Fruit fly (Drosophila melanogaster) whole organism, embryonic: ENCODE data around the gene Gpdh1.

Experiments used
- Asciz ChIP-seq: fragments of 200-800 bp; sonication (Bioruptor generic); optimal IDR thresholded peaks from 2 replicates; lab custom pipeline; 2017; ENCODE audit warnings: missing biosample characterization, mild to moderate bottlenecking, missing genetic modification characterization, missing genetic modification reagents
- Atf3 ChIP-seq: fragments of 200-800 bp; sonication (Bioruptor generic); optimal IDR thresholded peaks from 3 replicates; lab custom pipeline; 2016; ENCODE audit warnings: missing biosample characterization, missing genetic modification characterization
- CG10366 ChIP-seq: fragments of 200-800 bp; sonication (Bioruptor generic); IDR thresholded peaks from 2 replicates; pipeline ENCODE4 v1.3.6; 2022; ENCODE audit warnings: missing biosample characterization, missing genetic modification characterization
- CG11695 ChIP-seq: fragments of 200-800 bp; sonication (Bioruptor generic); IDR thresholded peaks from 3 replicates; pipeline ENCODE4 v1.3.6; 2022; ENCODE audit warnings: missing biosample characterization, missing genetic modification characterization
- CG12071 ChIP-seq: fragments of 200-800 bp; sonication (Bioruptor generic); optimal IDR thresholded peaks from 3 replicates; lab custom pipeline; 2018; ENCODE audit warnings: missing biosample characterization, mild to moderate bottlenecking, missing genetic modification characterization
- CG15269 ChIP-seq: fragments of 200-800 bp; sonication (Bioruptor generic); optimal IDR thresholded peaks from 2 replicates; lab custom pipeline; 2018; ENCODE audit warnings: missing biosample characterization, mild to moderate bottlenecking, missing genetic modification characterization, moderate library complexity
- CG15479 ChIP-seq: fragments of 200-800 bp; sonication (Bioruptor generic); optimal IDR thresholded peaks from 3 replicates; lab custom pipeline; 2019; ENCODE audit warnings: missing biosample characterization, mild to moderate bottlenecking, missing genetic modification characterization, moderate library complexity
- CG17186 ChIP-seq: fragments of 200-800 bp; sonication (Bioruptor generic); optimal IDR thresholded peaks from 3 replicates; lab custom pipeline; 2017; ENCODE audit warnings: missing biosample characterization, missing genetic modification reagents, missing genetic modification characterization
- CG17802 ChIP-seq: fragments of 200-800 bp; sonication (Bioruptor generic); optimal IDR thresholded peaks from 2 replicates; lab custom pipeline; 2018; ENCODE audit warnings: missing biosample characterization, mild to moderate bottlenecking, missing genetic modification characterization, moderate library complexity
- CG18011 ChIP-seq: fragments of 200-800 bp; sonication (Bioruptor generic); optimal IDR thresholded peaks from 2 replicates; lab custom pipeline; 2017; ENCODE audit warnings: missing biosample characterization, missing genetic modification characterization, mild to moderate bottlenecking, moderate library complexity, missing genotype
- CG18476 ChIP-seq: fragments of 200-800 bp; sonication (Bioruptor generic); optimal IDR thresholded peaks from 2 replicates; lab custom pipeline; 2016; ENCODE audit warnings: missing biosample characterization, mild to moderate bottlenecking, missing genetic modification characterization
- CG2120 ChIP-seq: fragments of 200-800 bp; sonication (Bioruptor generic); optimal IDR thresholded peaks from 3 replicates; lab custom pipeline; 2016; ENCODE audit warnings: missing biosample characterization, missing genetic modification characterization
- CG2678 ChIP-seq: fragments of 200-800 bp; sonication (Bioruptor generic); optimal IDR thresholded peaks from 3 replicates; lab custom pipeline; 2019; ENCODE audit warnings: missing biosample characterization, mild to moderate bottlenecking, missing genetic modification characterization, moderate library complexity
- CG31365 ChIP-seq: fragments of 200-800 bp; sonication (Bioruptor generic); optimal IDR thresholded peaks from 2 replicates; lab custom pipeline; 2018; ENCODE audit warnings: missing biosample characterization, mild to moderate bottlenecking, missing genetic modification characterization
- CG31388 ChIP-seq: fragments of 200-800 bp; sonication (Bioruptor generic); optimal IDR thresholded peaks from 2 replicates; lab custom pipeline; 2016; ENCODE audit warnings: missing biosample characterization, missing genetic modification characterization
- CG33213 ChIP-seq: fragments of 200-800 bp; sonication (Bioruptor generic); optimal IDR thresholded peaks from 3 replicates; lab custom pipeline; 2016; ENCODE audit warnings: missing biosample characterization, missing genetic modification characterization
- CG34376 ChIP-seq: fragments of 200-800 bp; sonication (Bioruptor generic); optimal IDR thresholded peaks from 2 replicates; lab custom pipeline; 2018; ENCODE audit warnings: missing biosample characterization, mild to moderate bottlenecking, missing genetic modification characterization
- CG5180 ChIP-seq: fragments of 200-800 bp; sonication (Bioruptor generic); optimal IDR thresholded peaks from 3 replicates; lab custom pipeline; 2017; ENCODE audit warnings: missing biosample characterization, missing genetic modification characterization, mild to moderate bottlenecking, moderate library complexity, missing genetic modification reagents
- CG5245 ChIP-seq: fragments of 200-800 bp; sonication (Bioruptor generic); optimal IDR thresholded peaks from 3 replicates; lab custom pipeline; 2016; ENCODE audit warnings: missing biosample characterization, missing genetic modification characterization
- CG7839 ChIP-seq: fragments of 200-800 bp; sonication (Bioruptor generic); optimal IDR thresholded peaks from 3 replicates; lab custom pipeline; 2018; ENCODE audit warnings: missing biosample characterization, mild to moderate bottlenecking, missing genetic modification characterization, moderate library complexity
- CG8478 ChIP-seq: fragments of >200 bp; optimal IDR thresholded peaks from 2 replicates; lab custom pipeline; 2018
- CTCF ChIP-seq: fragments of 200-800 bp; sonication (Bioruptor generic); optimal IDR thresholded peaks from 2 replicates; lab custom pipeline; 2017; ENCODE audit warnings: missing biosample characterization, mild to moderate bottlenecking, missing genetic modification characterization, moderate library complexity
- Eip74EF ChIP-seq, 2 experiments: fragments of 200-800 bp in 1 of 2; fragments of >200 bp in 1 of 2; sonication (Bioruptor generic) in 1 of 2; optimal IDR thresholded peaks; 2 replicates each; lab custom pipeline; 2017 to 2019; ENCODE audit warnings: missing biosample characterization in 2 of 2, missing genetic modification characterization in 2 of 2, mild to moderate bottlenecking in 1 of 2, moderate library complexity in 1 of 2
- Ets65A ChIP-seq: fragments of 200-800 bp; sonication (Bioruptor generic); peaks from one replicate; lab custom pipeline; 2016; ENCODE audit warnings: missing biosample characterization, missing genetic modification characterization
- HLH3B ChIP-seq: fragments of 200-800 bp; sonication (Bioruptor generic); IDR thresholded peaks from 2 replicates; pipeline ENCODE4 v1.3.6; 2022; ENCODE audit warnings: missing biosample characterization, missing genetic modification characterization
- HmgD ChIP-seq: fragments of 200-800 bp; sonication (Bioruptor generic); optimal IDR thresholded peaks from 3 replicates; lab custom pipeline; 2016; ENCODE audit warnings: missing biosample characterization, missing genetic modification characterization
- Hr3 ChIP-seq: fragments of 200-800 bp; sonication (Bioruptor generic); optimal IDR thresholded peaks from 3 replicates; lab custom pipeline; 2016; ENCODE audit warnings: missing biosample characterization, missing genetic modification characterization
- MBD-R2 ChIP-seq: fragments of 200-800 bp; sonication (Bioruptor generic); IDR thresholded peaks from 2 replicates; pipeline ENCODE4 v1.3.6; 2022; ENCODE audit warnings: missing biosample characterization, missing genetic modification characterization
- Meics ChIP-seq: fragments of 200-800 bp; sonication (Bioruptor generic); optimal IDR thresholded peaks from 2 replicates; lab custom pipeline; 2017; ENCODE audit warnings: missing biosample characterization, mild to moderate bottlenecking, missing genetic modification characterization
- Poxn ChIP-seq: fragments of 200-800 bp; sonication (Bioruptor generic); IDR thresholded peaks from 2 replicates; pipeline ENCODE4 v1.3.6; 2022; ENCODE audit warnings: missing biosample characterization, missing genetic modification characterization
- Sry-β ChIP-seq: fragments of 200-800 bp; sonication (Bioruptor generic); optimal IDR thresholded peaks from 2 replicates; lab custom pipeline; 2018; ENCODE audit warnings: missing biosample characterization, mild to moderate bottlenecking, missing genetic modification characterization, moderate library complexity
- Sry-δ ChIP-seq: fragments of 200-800 bp; sonication (Bioruptor generic); optimal IDR thresholded peaks from 2 replicates; lab custom pipeline; 2016; ENCODE audit warnings: missing biosample characterization, missing genetic modification characterization
- Stat92E ChIP-seq, 3 experiments: fragments of >200 bp in 2 of 3; fragments of 200-800 bp in 1 of 3; sonication (Bioruptor generic) in 1 of 3; optimal IDR thresholded peaks; 2 replicates each; lab custom pipeline; 2017 to 2019; ENCODE audit warnings: missing biosample characterization in 3 of 3, missing genetic modification characterization in 3 of 3, mild to moderate bottlenecking in 1 of 3, moderate library complexity in 1 of 3
- Vsx1 ChIP-seq: fragments of 200-800 bp; sonication (Bioruptor generic); optimal IDR thresholded peaks from 2 replicates; lab custom pipeline; 2017; ENCODE audit warnings: missing biosample characterization, mild to moderate bottlenecking, missing genetic modification characterization, missing genetic modification reagents
- Xbp1 ChIP-seq: fragments of 200-800 bp; sonication (Bioruptor generic); optimal IDR thresholded peaks from 3 replicates; lab custom pipeline; 2016; ENCODE audit warnings: missing biosample characterization, mild to moderate bottlenecking, missing genetic modification characterization
- caup ChIP-seq: fragments of 200-800 bp; sonication (Bioruptor generic); optimal IDR thresholded peaks from 3 replicates; lab custom pipeline; 2017; ENCODE audit warnings: missing biosample characterization, mild to moderate bottlenecking, missing genetic modification characterization, moderate library complexity; ENCODE audit not compliant: severe bottlenecking
- crc ChIP-seq: fragments of 200-800 bp; sonication (Bioruptor generic); optimal IDR thresholded peaks from 2 replicates; lab custom pipeline; 2016; ENCODE audit warnings: missing biosample characterization, missing genetic modification characterization
- crol ChIP-seq: fragments of 200-800 bp; sonication (Bioruptor generic); IDR thresholded peaks from 2 replicates; pipeline ENCODE4 v1.3.6; 2022; ENCODE audit warnings: missing biosample characterization, missing genetic modification characterization
- emc ChIP-seq: fragments of 200-800 bp; sonication (Bioruptor generic); optimal IDR thresholded peaks from 2 replicates; lab custom pipeline; 2016; ENCODE audit warnings: missing biosample characterization, missing genetic modification characterization
- fd102C ChIP-seq: fragments of 200-800 bp; sonication (Bioruptor generic); optimal IDR thresholded peaks from 2 replicates; lab custom pipeline; 2018; ENCODE audit warnings: missing biosample characterization, mild to moderate bottlenecking, missing genetic modification characterization, moderate library complexity
- fu2 ChIP-seq: fragments of 200-800 bp; sonication (Bioruptor generic); optimal IDR thresholded peaks from 2 replicates; lab custom pipeline; 2016; ENCODE audit warnings: missing biosample characterization, missing genetic modification characterization
- gcm ChIP-seq: fragments of 200-800 bp; sonication (Bioruptor generic); optimal IDR thresholded peaks from 2 replicates; lab custom pipeline; 2019; ENCODE audit warnings: missing biosample characterization, mild to moderate bottlenecking, missing genetic modification characterization, moderate library complexity
- jumu ChIP-seq: fragments of 200-800 bp; sonication (Bioruptor generic); optimal IDR thresholded peaks from 3 replicates; lab custom pipeline; 2016; ENCODE audit warnings: missing biosample characterization, missing genetic modification characterization
- klu ChIP-seq: fragments of 200-800 bp; sonication (Bioruptor generic); IDR thresholded peaks from 2 replicates; pipeline ENCODE4 v1.3.6; 2022; ENCODE audit warnings: missing biosample characterization, missing genetic modification characterization
- lbe ChIP-seq: fragments of 200-800 bp; sonication (Bioruptor generic); optimal IDR thresholded peaks from 2 replicates; lab custom pipeline; 2016; ENCODE audit warnings: missing biosample characterization, mild to moderate bottlenecking, missing genetic modification characterization
- nom ChIP-seq: fragments of 200-800 bp; sonication (Bioruptor generic); optimal IDR thresholded peaks from 2 replicates; lab custom pipeline; 2017; ENCODE audit warnings: missing biosample characterization, missing genetic modification characterization, mild to moderate bottlenecking, moderate library complexity, missing genetic modification reagents
- ro ChIP-seq: fragments of 200-800 bp; sonication (Bioruptor generic); IDR thresholded peaks from 2 replicates; pipeline ENCODE4 v1.3.6; 2022; ENCODE audit warnings: missing biosample characterization, missing genetic modification characterization
- sens ChIP-seq: fragments of 200-800 bp; sonication (Bioruptor generic); peaks from one replicate; lab custom pipeline; 2016; ENCODE audit warnings: missing biosample characterization, missing genetic modification characterization
- unpg ChIP-seq: fragments of 200-800 bp; sonication (Bioruptor generic); optimal IDR thresholded peaks from 3 replicates; lab custom pipeline; 2018; ENCODE audit warnings: missing biosample characterization, mild to moderate bottlenecking, missing genetic modification characterization, moderate library complexity
- vfl ChIP-seq: fragments of 200-800 bp; sonication (Bioruptor generic); optimal IDR thresholded peaks from 2 replicates; lab custom pipeline; 2016; ENCODE audit warnings: missing biosample characterization, missing genetic modification characterization
- z ChIP-seq: fragments of 200-800 bp; sonication (Bioruptor generic); IDR thresholded peaks from 3 replicates; pipeline ENCODE4 v1.3.6; 2022; ENCODE audit warnings: missing biosample characterization, missing genetic modification characterization

Gpdh1 gene

dm6 chr2L:5980862-5981432, 37.5 kb downstream of the Gpdh1 start, which contains the start of gene chic (continued):
- no peak for TF ChIP-seq CG11695 (GFP tag; lab: Robert Waterston, UW)
- TF ChIP-seq lbe (GFP tag; lab: Kevin White, UChicago): no peak
- TF ChIP-seq vfl (GFP tag; lab: Kevin White, UChicago): peak; percentile 8
- peak; percentile 6 for TF ChIP-seq crc
- no peak for TF ChIP-seq MBD-R2 (GFP tag; lab: Robert Waterston, UW)
- no peak for TF ChIP-seq CG5245
- TF ChIP-seq CG2678 (tag; lab: Kevin White, UChicago): no peak
- peak; percentile 20 for TF ChIP-seq Sry-δ (GFP tag; lab: Kevin White, UChicago)
- no peak for TF ChIP-seq gcm (GFP tag; lab: Kevin White, UChicago)
- peak; percentile 50 for TF ChIP-seq nom (GFP tag; lab: Kevin White, UChicago)
- TF ChIP-seq Atf3: no peak
- no peak for TF ChIP-seq Poxn (GFP tag; lab: Robert Waterston, UW)
- no peak for TF ChIP-seq Sry-β (GFP tag; lab: Kevin White, UChicago)
- no peak for TF ChIP-seq HLH3B
- TF ChIP-seq emc (GFP tag; lab: Kevin White, UChicago): peak; percentile 23
- peak; percentile 23 for TF ChIP-seq CG12071
- no peak for TF ChIP-seq CG34376
- TF ChIP-seq Stat92E (GFP tag; optimal IDR thresholded peaks at IDR 0.05; lab: Kevin White, UChicago): peak in 1 of 3 experiments; percentile 93
- TF ChIP-seq CG17186: no peak
- no peak for TF ChIP-seq CG15479
- no peak for TF ChIP-seq crol
- no peak for TF ChIP-seq CTCF (GFP tag; lab: Kevin White, UChicago)
- TF ChIP-seq CG15269 (tag; lab: Kevin White, UChicago): no peak
- peak in 1 of 2 experiments; percentile 20 for TF ChIP-seq Eip74EF (GFP tag; optimal IDR thresholded peaks at IDR 0.05; lab: Kevin White, UChicago)
- no peak for TF ChIP-seq fd102C (GFP tag; lab: Kevin White, UChicago)
- TF ChIP-seq CG2120 (GFP tag; lab: Kevin White, UChicago): peak; percentile 40
- no peak for TF ChIP-seq jumu (GFP tag; lab: Kevin White, UChicago)
- TF ChIP-seq Xbp1: no peak
- TF ChIP-seq Ets65A (GFP tag; lab: Kevin White, UChicago): peak; percentile 94
- peak; percentile 6 for TF ChIP-seq Hr3 (GFP tag; lab: Kevin White, UChicago)
- peak; percentile 13 for TF ChIP-seq Asciz
- no peak for TF ChIP-seq z (GFP tag; lab: Robert Waterston, UW)
- TF ChIP-seq HmgD (GFP tag; lab: Kevin White, UChicago): peak; percentile 38
- peak; percentile 48 for TF ChIP-seq CG33213 (GFP tag; lab: Kevin White, UChicago)
- no peak for TF ChIP-seq CG5180 (GFP tag; lab: Kevin White, UChicago)
- TF ChIP-seq Meics (GFP tag; lab: Kevin White, UChicago): peak; percentile 32
- no peak for TF ChIP-seq CG31388 (GFP tag; lab: Kevin White, UChicago)
- TF ChIP-seq CG17802 (tag; lab: Kevin White, UChicago): peak; percentile 100
- TF ChIP-seq fu2 (GFP tag; lab: Kevin White, UChicago): peak; percentile 0
- TF ChIP-seq ro (GFP tag; lab: Robert Waterston, UW): no peak
- no peak for TF ChIP-seq caup (GFP tag; lab: Kevin White, UChicago)
- TF ChIP-seq CG31365 (tag; lab: Kevin White, UChicago): no peak
- no peak for TF ChIP-seq Vsx1
- no peak for TF ChIP-seq unpg (GFP tag; lab: Kevin White, UChicago)
- TF ChIP-seq CG18011: no peak
- peak; percentile 11 for TF ChIP-seq CG18476
- TF ChIP-seq CG10366: no peak
- peak; percentile 7 for TF ChIP-seq CG7839 (tag; lab: Kevin White, UChicago)
- no peak for TF ChIP-seq klu (GFP tag; lab: Robert Waterston, UW)
- TF ChIP-seq CG8478 (lab: Kevin White, UChicago): peak; percentile 28
- peak; percentile 64 for TF ChIP-seq sens (GFP tag; lab: Kevin White, UChicago)
